Worm (Caenorhabditis elegans) whole organism, L2 larva: ENCODE results near the gene C14A4.7.

Experiments used
- C34F6.9 ChIP-seq: fragments of 150-350 bp; optimal IDR thresholded peaks from 2 replicates; lab custom pipeline; 2014; ENCODE audit warnings: missing biosample characterization, missing genetic modification characterization
- F13H6.1 ChIP-seq: sonication (generic microtip); optimal IDR thresholded peaks from 2 replicates; lab custom pipeline; 2016; ENCODE audit warnings: missing genetic modification characterization, missing compliant biosample characterization
- R02D3.7 ChIP-seq: fragments of 150-350 bp; optimal IDR thresholded peaks from 2 replicates; lab custom pipeline; 2014; ENCODE audit warnings: missing biosample characterization, missing genetic modification characterization
- alr-1 ChIP-seq: fragments of 150-350 bp; optimal IDR thresholded peaks from 2 replicates; lab custom pipeline; 2014; ENCODE audit warnings: missing biosample characterization, missing genetic modification characterization
- ceh-16 ChIP-seq: fragments of 150-350 bp; optimal IDR thresholded peaks from 2 replicates; lab custom pipeline; 2014; ENCODE audit warnings: missing biosample characterization, missing genetic modification characterization
- ceh-82 ChIP-seq: fragments of 150-350 bp; optimal IDR thresholded peaks from 2 replicates; lab custom pipeline; 2014; ENCODE audit warnings: missing biosample characterization, missing genetic modification characterization
- crh-2 ChIP-seq: sonication (generic microtip); optimal IDR thresholded peaks from 2 replicates; lab custom pipeline; 2017; ENCODE audit warnings: missing biosample characterization, missing genetic modification characterization
- dmd-4 ChIP-seq: sonication (generic microtip); optimal IDR thresholded peaks from 2 replicates; lab custom pipeline; 2017; ENCODE audit warnings: missing biosample characterization, missing genetic modification characterization
- egl-27 ChIP-seq: sonication (generic microtip); optimal IDR thresholded peaks from 3 replicates; lab custom pipeline; 2017; ENCODE audit warnings: missing biosample characterization, missing genetic modification reagents, missing genetic modification characterization
- elt-1 ChIP-seq: fragments of 150-350 bp; optimal IDR thresholded peaks from 2 replicates; lab custom pipeline; 2014; ENCODE audit warnings: missing biosample characterization, missing genetic modification characterization
- fos-1 ChIP-seq: fragments of 150-350 bp; optimal IDR thresholded peaks from 2 replicates; lab custom pipeline; 2014; ENCODE audit warnings: missing biosample characterization, missing genetic modification characterization
- gmeb-1 ChIP-seq: fragments of 150-350 bp; optimal IDR thresholded peaks from 2 replicates; lab custom pipeline; 2014; ENCODE audit warnings: missing biosample characterization, missing genetic modification characterization
- lin-11 ChIP-seq: fragments of 150-350 bp; sonication (generic microtip); optimal IDR thresholded peaks from 2 replicates; lab custom pipeline; 2014; ENCODE audit warnings: missing biosample characterization, missing genetic modification characterization, inconsistent platforms, mixed read lengths
- lin-13 ChIP-seq: fragments of 150-350 bp; optimal IDR thresholded peaks from 2 replicates; lab custom pipeline; 2014; ENCODE audit warnings: missing biosample characterization, missing genetic modification reagents, missing genetic modification characterization
- lin-39 ChIP-seq: fragments of 150-350 bp; optimal IDR thresholded peaks from 2 replicates; lab custom pipeline; 2014; ENCODE audit warnings: missing biosample characterization, missing genetic modification reagents, missing genetic modification characterization
- mab-5 ChIP-seq: fragments of 150-350 bp; optimal IDR thresholded peaks from 2 replicates; lab custom pipeline; 2014; ENCODE audit warnings: missing biosample characterization, missing genetic modification characterization
- mbf-1 ChIP-seq: sonication (generic microtip); optimal IDR thresholded peaks from 2 replicates; lab custom pipeline; 2017; ENCODE audit warnings: missing biosample characterization, missing genetic modification characterization
- mdl-1 ChIP-seq, 2 experiments: fragments of 150-350 bp in 1 of 2; sonication (generic microtip) in 1 of 2; optimal IDR thresholded peaks; 2 replicates each; lab custom pipeline; 2017; ENCODE audit warnings: missing biosample characterization in 2 of 2, missing genetic modification characterization in 2 of 2
- nhr-11 ChIP-seq: fragments of 150-350 bp; optimal IDR thresholded peaks from 2 replicates; lab custom pipeline; 2014; ENCODE audit warnings: missing biosample characterization, missing genetic modification characterization
- nhr-12 ChIP-seq: fragments of 150-350 bp; optimal IDR thresholded peaks from 2 replicates; lab custom pipeline; 2014; ENCODE audit warnings: missing biosample characterization, missing genetic modification characterization
- nhr-21 ChIP-seq: fragments of 150-350 bp; optimal IDR thresholded peaks from 2 replicates; lab custom pipeline; 2014; ENCODE audit warnings: missing biosample characterization, missing genetic modification characterization
- nhr-23 ChIP-seq: fragments of 150-350 bp; optimal IDR thresholded peaks from 2 replicates; lab custom pipeline; 2014; ENCODE audit warnings: missing biosample characterization, missing genetic modification reagents, missing genetic modification characterization
- nhr-237 ChIP-seq: fragments of 150-350 bp; optimal IDR thresholded peaks from 2 replicates; lab custom pipeline; 2014; ENCODE audit warnings: missing biosample characterization, missing genetic modification characterization
- nhr-25 ChIP-seq: fragments of 150-350 bp; sonication (generic microtip); optimal IDR thresholded peaks from 3 replicates; lab custom pipeline; 2014; ENCODE audit warnings: missing biosample characterization, missing genetic modification characterization
- nhr-6 ChIP-seq: fragments of 150-350 bp; optimal IDR thresholded peaks from 2 replicates; lab custom pipeline; 2014; ENCODE audit warnings: missing biosample characterization, missing genetic modification characterization
- nhr-77 ChIP-seq: fragments of 150-350 bp; optimal IDR thresholded peaks from 2 replicates; lab custom pipeline; 2014; ENCODE audit warnings: missing biosample characterization, missing genetic modification characterization
- sem-4 ChIP-seq: fragments of 150-350 bp; optimal IDR thresholded peaks from 2 replicates; lab custom pipeline; 2014; ENCODE audit warnings: missing biosample characterization, missing genetic modification reagents, missing genetic modification characterization
- skn-1 ChIP-seq: sonication (generic microtip); optimal IDR thresholded peaks from 2 replicates; lab custom pipeline; 2017; ENCODE audit warnings: missing biosample characterization, missing genetic modification characterization
- sma-3 ChIP-seq: sonication (generic microtip); optimal IDR thresholded peaks from 2 replicates; lab custom pipeline; 2016; ENCODE audit warnings: missing genetic modification reagents, missing genetic modification characterization, missing compliant biosample characterization
- sma-9 ChIP-seq, 2 experiments: fragments of 150-350 bp in 1 of 2; sonication (generic microtip) in 1 of 2; optimal IDR thresholded peaks; 2 replicates each; lab custom pipeline; 2014 to 2016; ENCODE audit warnings: missing genetic modification characterization in 2 of 2, mild to moderate bottlenecking in 1 of 2, missing biosample characterization in 1 of 2, missing compliant biosample characterization in 1 of 2, missing genetic modification reagents in 1 of 2, moderate library complexity in 1 of 2
- snpc-4 ChIP-seq: fragments of 150-350 bp; optimal IDR thresholded peaks from 2 replicates; lab custom pipeline; 2014; ENCODE audit warnings: missing biosample characterization, missing genetic modification characterization
- unc-55 ChIP-seq: fragments of 150-350 bp; sonication (generic microtip); optimal IDR thresholded peaks from 3 replicates; lab custom pipeline; 2014; ENCODE audit warnings: missing biosample characterization, missing genetic modification reagents, missing genetic modification characterization
- unc-62 ChIP-seq: fragments of 150-350 bp; optimal IDR thresholded peaks from 2 replicates; lab custom pipeline; 2014; ENCODE audit warnings: missing biosample characterization, missing genetic modification reagents, missing genetic modification characterization
- ztf-1 ChIP-seq: fragments of 200-800 bp; sonication (Bioruptor generic); conservative IDR thresholded peaks from 2 replicates; pipeline ENCODE4 v1.3.6; 2022; ENCODE audit warnings: missing genetic modification characterization, missing compliant biosample characterization
- ztf-4 ChIP-seq: fragments of 150-350 bp; optimal IDR thresholded peaks from 2 replicates; lab custom pipeline; 2014; ENCODE audit warnings: missing biosample characterization, missing genetic modification characterization

Gene C14A4.7

DNA sequence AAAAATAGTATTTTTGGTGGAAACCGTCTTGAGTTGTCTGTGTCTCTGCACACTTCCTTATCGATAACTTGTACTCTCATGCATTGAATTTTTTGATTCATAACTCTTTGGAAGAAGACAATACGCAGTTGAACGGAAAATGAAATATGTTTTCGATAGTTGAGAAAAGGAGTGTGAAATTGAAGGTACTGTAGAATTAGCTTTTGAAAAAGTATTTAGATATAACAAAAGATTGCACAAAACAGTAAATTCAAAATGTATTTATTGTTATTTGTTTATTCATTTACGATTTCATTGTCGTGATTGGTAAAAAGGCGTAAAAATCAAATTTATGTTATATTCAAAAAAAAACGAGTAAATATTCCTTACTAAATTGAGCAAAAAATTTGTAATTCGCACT, at the start of gene C14A4.7:
TSS of gene C14A4.7 (minus strand) at position 101 of the 400 bp plus-strand sequence.
- TF ChIP-seq egl-27 (tag; lab: Kevin White, UChicago) (no peak), fos-1 (peak; percentile 37)

DNA sequence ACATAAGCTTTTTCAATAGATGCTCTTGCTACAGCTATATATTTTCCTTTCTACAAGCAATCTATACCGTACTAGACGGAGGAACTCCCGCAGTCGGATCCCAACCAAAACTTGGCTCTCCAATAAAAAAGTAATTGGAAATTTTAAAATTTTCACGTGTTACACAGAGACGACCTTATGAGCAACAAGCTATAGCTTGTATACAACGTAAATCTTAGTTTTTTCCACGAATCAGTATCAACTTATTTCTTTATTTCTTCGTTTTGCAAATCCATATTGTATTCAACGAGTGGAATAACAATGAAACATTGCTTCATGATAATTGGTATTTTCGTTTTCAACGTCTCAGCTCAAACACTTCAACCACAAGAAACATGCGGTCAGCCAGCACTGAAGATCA, 47.0 kb upstream of the C14A4.7 start, which contains the start of gene M28.4:
TSS of gene M28.4 (plus strand) at position 301 of the 400 bp plus-strand sequence.
- TF ChIP-seq lin-13 (GFP tag; lab: Kevin White, UChicago) (no peak), ceh-82 (tag; lab: Kevin White, UChicago) (no peak), crh-2 (tag; lab: Kevin White, UChicago) (no peak), alr-1 (no peak), sma-9 (GFP tag; optimal IDR thresholded peaks at IDR 0.05; lab: Kevin White, UChicago) (no peak), sma-9 (tag; optimal IDR thresholded peaks at IDR 0.05; lab: Kevin White, UChicago) (no peak), lin-11 (tag; lab: Kevin White, UChicago) (no peak), nhr-23 (tag; lab: Kevin White, UChicago) (no peak)

DNA sequence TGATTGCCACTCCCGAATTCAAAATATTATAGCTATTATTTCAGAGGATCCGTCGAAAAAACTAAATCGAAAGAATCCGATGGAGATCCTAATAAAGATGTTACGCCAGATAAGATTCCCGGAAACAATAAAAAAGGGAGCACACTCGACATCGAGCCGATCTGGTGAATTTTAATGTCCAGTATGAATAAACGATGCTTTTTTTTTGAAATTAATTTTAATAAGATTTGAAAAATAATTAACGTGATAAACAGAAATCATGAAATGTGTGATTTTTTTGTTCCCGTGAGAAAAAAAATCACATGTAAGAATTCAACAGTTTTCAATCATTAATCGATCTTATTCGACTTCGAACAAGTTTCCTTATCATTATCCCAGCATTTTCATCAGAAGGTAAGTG, 42.7 kb upstream of the C14A4.7 start, which contains the start of gene M28.9:
TSS of gene M28.9 (plus strand) at position 301 of the 400 bp plus-strand sequence.
- TF ChIP-seq mdl-1 (tag; optimal IDR thresholded peaks at IDR 0.05; lab: Kevin White, UChicago), result no peak
- TF ChIP-seq lin-13 (GFP tag; lab: Kevin White, UChicago), result no peak
- TF ChIP-seq ceh-82 (tag; lab: Kevin White, UChicago), result no peak
- TF ChIP-seq R02D3.7, result no peak
- no peak for TF ChIP-seq sma-3 (GFP tag; lab: Kevin White, UChicago)
- TF ChIP-seq nhr-77 (tag; lab: Kevin White, UChicago), result no peak
- TF ChIP-seq sem-4 (tag; lab: Kevin White, UChicago), result no peak
- TF ChIP-seq lin-39 (tag; lab: Kevin White, UChicago), result no peak
- no peak for TF ChIP-seq C34F6.9 (tag; lab: Kevin White, UChicago)
- TF ChIP-seq gmeb-1 (tag; lab: Kevin White, UChicago), result no peak
- TF ChIP-seq ztf-1 (GFP tag; lab: Robert Waterston, UW), result no peak
- no peak for TF ChIP-seq nhr-23 (tag; lab: Kevin White, UChicago)
- TF ChIP-seq snpc-4, result no peak
- TF ChIP-seq nhr-11 (tag; lab: Kevin White, UChicago), result no peak
- TF ChIP-seq unc-55 (GFP tag; lab: Kevin White, UChicago), result no peak
- no peak for TF ChIP-seq skn-1 (tag; lab: Kevin White, UChicago)
- TF ChIP-seq, all 48 proteins: peak for 0

DNA sequence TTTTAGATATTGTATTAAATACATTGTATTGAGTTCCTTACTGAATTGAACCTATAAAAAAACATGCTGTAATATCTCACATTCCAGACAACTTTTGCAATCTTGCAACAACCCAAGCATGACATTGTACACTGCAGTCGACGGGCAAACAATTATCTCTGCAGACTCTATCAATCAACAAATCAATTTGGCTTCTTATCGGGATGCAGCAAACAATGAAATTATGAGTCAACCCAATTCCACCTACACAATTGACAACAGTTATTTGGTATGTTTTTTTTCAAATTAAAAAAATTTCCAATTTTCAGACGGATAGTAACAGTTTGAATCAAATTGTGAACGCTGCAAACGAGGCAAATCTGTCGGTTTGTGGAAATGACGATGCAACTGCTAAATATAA, 34.6 kb upstream of the C14A4.7 start:
- peak; percentile 55 for TF ChIP-seq fos-1
- no peak for TF ChIP-seq ceh-16 (tag; lab: Kevin White, UChicago)
- TF ChIP-seq, all 48 proteins: peak for 1

DNA sequence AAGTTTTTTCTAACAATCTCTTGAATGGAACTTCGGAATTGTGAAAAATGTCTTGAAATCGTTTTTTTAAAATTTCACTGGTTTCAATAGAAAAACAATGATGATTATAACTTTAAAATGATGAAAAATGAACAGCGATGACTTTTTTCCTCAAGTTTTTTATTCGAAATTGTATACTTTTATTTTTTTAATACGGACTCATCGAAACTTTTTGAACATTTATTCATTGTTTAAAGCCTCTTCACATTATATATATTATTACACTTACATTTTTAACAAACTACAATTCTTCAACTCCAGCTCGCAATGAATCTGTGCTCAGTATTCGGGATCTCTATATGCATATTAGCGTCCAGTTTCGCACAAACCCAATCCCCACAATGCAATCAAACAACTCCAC, 31.6 kb upstream of the C14A4.7 start, which contains the start of gene M28.8:
TSS of gene M28.8 (plus strand) at position 301 of the 400 bp plus-strand sequence.
- no peak for TF ChIP-seq mab-5 (tag; lab: Kevin White, UChicago)
- TF ChIP-seq F13H6.1 (tag; lab: Kevin White, UChicago), result no peak
- no peak for TF ChIP-seq ztf-4 (tag; lab: Kevin White, UChicago)
- TF ChIP-seq lin-13 (GFP tag; lab: Kevin White, UChicago), result no peak
- TF ChIP-seq nhr-6 (tag; lab: Kevin White, UChicago), result no peak
- TF ChIP-seq ceh-82 (tag; lab: Kevin White, UChicago), result no peak
- TF ChIP-seq dmd-4, result no peak
- TF ChIP-seq mbf-1 (tag; lab: Kevin White, UChicago), result no peak
- no peak for TF ChIP-seq nhr-237 (tag; lab: Kevin White, UChicago)
- no peak for TF ChIP-seq fos-1
- no peak for TF ChIP-seq snpc-4
- TF ChIP-seq elt-1 (tag; lab: Kevin White, UChicago), result no peak
- no peak for TF ChIP-seq nhr-25 (tag; lab: Kevin White, UChicago)
- no peak for TF ChIP-seq nhr-12
- no peak for TF ChIP-seq gmeb-1 (tag; lab: Kevin White, UChicago)
- TF ChIP-seq lin-11 (tag; lab: Kevin White, UChicago), result no peak
- TF ChIP-seq nhr-23 (tag; lab: Kevin White, UChicago), result no peak
- no peak for TF ChIP-seq unc-62 (GFP tag; lab: Kevin White, UChicago)
- no peak for TF ChIP-seq nhr-21 (tag; lab: Kevin White, UChicago)
